Fruit fly (Drosophila melanogaster) whole organism, embryonic: ENCODE data around the gene Rcd5.
A peak's percentile ranks its signal among the peaks of the same experiment; 100 is the strongest.

Experiments
- Abd-B ChIP-seq: fragments of 200-800 bp; sonication (Bioruptor generic); optimal IDR thresholded peaks from 2 replicates; lab custom pipeline; 2018; ENCODE audit warnings: missing biosample characterization, mild to moderate bottlenecking, missing genetic modification characterization, moderate library complexity
- Aef1 ChIP-seq: fragments of 200-800 bp; sonication (Bioruptor generic); IDR thresholded peaks from 3 replicates; pipeline ENCODE4 v1.3.6; 2022; ENCODE audit warnings: missing biosample characterization, missing genetic modification characterization
- Bteb2 ChIP-seq: fragments of 200-800 bp; sonication (Bioruptor generic); optimal IDR thresholded peaks from 2 replicates; lab custom pipeline; 2016; ENCODE audit warnings: missing biosample characterization, missing genetic modification characterization
- CG10147 ChIP-seq: fragments of 200-800 bp; sonication (Bioruptor generic); optimal IDR thresholded peaks from 2 replicates; lab custom pipeline; 2019; ENCODE audit warnings: missing biosample characterization, mild to moderate bottlenecking, missing genetic modification characterization, moderate library complexity
- CG11696 ChIP-seq: fragments of 200-800 bp; sonication (Bioruptor generic); IDR thresholded peaks from 2 replicates; pipeline ENCODE4 v1.3.6; 2022; ENCODE audit warnings: missing biosample characterization, missing genetic modification characterization
- CG12236 ChIP-seq: fragments of 200-800 bp; sonication (Bioruptor generic); optimal IDR thresholded peaks from 2 replicates; lab custom pipeline; 2016; ENCODE audit warnings: missing biosample characterization, missing genetic modification characterization
- CG17612 ChIP-seq: fragments of 200-800 bp; sonication (Bioruptor generic); IDR thresholded peaks from 2 replicates; pipeline ENCODE4 v1.3.6; 2022; ENCODE audit warnings: missing biosample characterization, missing genetic modification characterization
- CG18476 ChIP-seq: fragments of 200-800 bp; sonication (Bioruptor generic); optimal IDR thresholded peaks from 2 replicates; lab custom pipeline; 2016; ENCODE audit warnings: missing biosample characterization, mild to moderate bottlenecking, missing genetic modification characterization
- CG32767 ChIP-seq: fragments of 200-800 bp; sonication (Bioruptor generic); IDR thresholded peaks from 2 replicates; pipeline ENCODE4 v1.3.6; 2022; ENCODE audit warnings: missing biosample characterization, missing genetic modification characterization
- CG42726 ChIP-seq: fragments of 200-800 bp; sonication (Bioruptor generic); IDR thresholded peaks from 2 replicates; pipeline ENCODE4 v1.3.6; 2022; ENCODE audit warnings: missing biosample characterization, missing genetic modification characterization; ENCODE audit not compliant: partially characterized antibody
- CG43689 ChIP-seq: fragments of 200-800 bp; sonication (Bioruptor generic); IDR thresholded peaks from 2 replicates; pipeline ENCODE4 v1.3.6; 2022; ENCODE audit warnings: missing biosample characterization, missing genetic modification characterization
- CG4424 ChIP-seq: fragments of 200-800 bp; sonication (Bioruptor generic); optimal IDR thresholded peaks from 3 replicates; lab custom pipeline; 2016; ENCODE audit warnings: missing biosample characterization, missing genetic modification characterization
- CG6175 ChIP-seq: fragments of 200-800 bp; sonication (Bioruptor generic); IDR thresholded peaks from 3 replicates; pipeline ENCODE4 v1.3.6; 2022; ENCODE audit warnings: missing biosample characterization, missing genetic modification characterization
- CG7928 ChIP-seq: fragments of 200-800 bp; sonication (Bioruptor generic); optimal IDR thresholded peaks from 2 replicates; lab custom pipeline; 2017; ENCODE audit warnings: missing biosample characterization, mild to moderate bottlenecking, missing genetic modification characterization
- CG8944 ChIP-seq: fragments of 200-800 bp; sonication (Bioruptor generic); optimal IDR thresholded peaks from 3 replicates; lab custom pipeline; 2016; ENCODE audit warnings: missing biosample characterization, missing genetic modification characterization
- D19A ChIP-seq: fragments of 200-800 bp; optimal IDR thresholded peaks from 3 replicates; lab custom pipeline; 2019; ENCODE audit warnings: missing biosample characterization, mild to moderate bottlenecking, missing genetic modification characterization, moderate library complexity
- Deaf1 ChIP-seq: fragments of 200-800 bp; optimal IDR thresholded peaks from 3 replicates; lab custom pipeline; 2019; ENCODE audit warnings: missing biosample characterization, mild to moderate bottlenecking, missing genetic modification characterization, moderate library complexity
- Ets97D ChIP-seq: fragments of 200-800 bp; sonication (Bioruptor generic); optimal IDR thresholded peaks from 3 replicates; lab custom pipeline; 2016; ENCODE audit warnings: missing biosample characterization, missing genetic modification characterization
- Fer2 ChIP-seq: fragments of 200-800 bp; sonication (Bioruptor generic); optimal IDR thresholded peaks from 2 replicates; lab custom pipeline; 2018; ENCODE audit warnings: missing biosample characterization, mild to moderate bottlenecking, missing genetic modification characterization, moderate library complexity
- Hand ChIP-seq: fragments of 200-800 bp; sonication (Bioruptor generic); optimal IDR thresholded peaks from 2 replicates; lab custom pipeline; 2017; ENCODE audit warnings: mild to moderate bottlenecking, missing biosample characterization, missing genetic modification reagents, missing genetic modification characterization
- Hey ChIP-seq: fragments of 200-800 bp; sonication (Bioruptor generic); optimal IDR thresholded peaks from 3 replicates; lab custom pipeline; 2018; ENCODE audit warnings: missing biosample characterization, mild to moderate bottlenecking, missing genetic modification characterization
- Hr39 ChIP-seq: fragments of >200 bp; optimal IDR thresholded peaks from 2 replicates; lab custom pipeline; 2017
- Hr78 ChIP-seq, 2 experiments: fragments of 200-800 bp in 1 of 2; fragments of >200 bp in 1 of 2; sonication (Bioruptor generic) in 1 of 2; optimal IDR thresholded peaks; 2 replicates each; lab custom pipeline; 2017 to 2019; ENCODE audit warnings: missing biosample characterization in 2 of 2, missing genetic modification characterization in 2 of 2, mild to moderate bottlenecking in 1 of 2, moderate library complexity in 1 of 2
- Max ChIP-seq: fragments of 200-800 bp; sonication (Bioruptor generic); optimal IDR thresholded peaks from 2 replicates; lab custom pipeline; 2016; ENCODE audit warnings: missing biosample characterization, mild to moderate bottlenecking, missing genetic modification characterization
- NC2α ChIP-seq: fragments of 200-800 bp; sonication (Bioruptor generic); optimal IDR thresholded peaks from 2 replicates; lab custom pipeline; 2016; ENCODE audit warnings: missing biosample characterization, missing genetic modification characterization
- Nf-YC ChIP-seq: fragments of 200-800 bp; optimal IDR thresholded peaks from 3 replicates; lab custom pipeline; 2019; ENCODE audit warnings: missing biosample characterization, mild to moderate bottlenecking, missing genetic modification characterization, moderate library complexity
- Ptx1 ChIP-seq: fragments of 200-800 bp; sonication (Bioruptor generic); IDR thresholded peaks from 2 replicates; pipeline ENCODE4 v1.3.6; 2022; ENCODE audit warnings: missing biosample characterization, missing genetic modification characterization
- Scr ChIP-seq: fragments of 200-800 bp; sonication (Bioruptor generic); IDR thresholded peaks from 2 replicates; pipeline ENCODE4 v1.3.6; 2022; ENCODE audit warnings: missing biosample characterization, missing genetic modification characterization; ENCODE audit not compliant: partially characterized antibody
- Tbp ChIP-seq: fragments of >200 bp; optimal IDR thresholded peaks from 2 replicates; lab custom pipeline; 2018; ENCODE audit warnings: missing biosample characterization, missing genetic modification characterization
- abd-A ChIP-seq: fragments of 200-800 bp; sonication (Bioruptor generic); optimal IDR thresholded peaks from 3 replicates; lab custom pipeline; 2019; ENCODE audit warnings: missing biosample characterization, mild to moderate bottlenecking, missing genetic modification characterization, moderate library complexity
- amos ChIP-seq: fragments of 200-800 bp; sonication (Bioruptor generic); IDR thresholded peaks from 2 replicates; pipeline ENCODE4 v1.3.6; 2022; ENCODE audit warnings: missing biosample characterization, missing genetic modification characterization; ENCODE audit not compliant: partially characterized antibody
- ash1 ChIP-seq: fragments of 200-800 bp; sonication (Bioruptor generic); optimal IDR thresholded peaks from 2 replicates; lab custom pipeline; 2018; ENCODE audit warnings: missing biosample characterization, mild to moderate bottlenecking, missing genetic modification characterization
- gro ChIP-seq: fragments of 200-800 bp; sonication (Bioruptor generic); optimal IDR thresholded peaks from 2 replicates; lab custom pipeline; 2016; ENCODE audit warnings: missing biosample characterization, missing genetic modification characterization
- ind ChIP-seq: fragments of 200-800 bp; sonication (Bioruptor generic); optimal IDR thresholded peaks from 3 replicates; lab custom pipeline; 2016; ENCODE audit warnings: missing biosample characterization, missing genetic modification characterization
- insv ChIP-seq, 2 experiments: fragments of 200-800 bp; sonication (Bioruptor generic); optimal IDR thresholded peaks; 3 replicates each; lab custom pipeline; 2016 to 2018; ENCODE audit warnings: missing biosample characterization in 2 of 2, missing genetic modification characterization in 2 of 2
- klu ChIP-seq: fragments of 200-800 bp; sonication (Bioruptor generic); IDR thresholded peaks from 2 replicates; pipeline ENCODE4 v1.3.6; 2022; ENCODE audit warnings: missing biosample characterization, missing genetic modification characterization
- lov ChIP-seq, 2 experiments: fragments of 200-800 bp in 1 of 2; fragments of >200 bp in 1 of 2; sonication (Bioruptor generic) in 1 of 2; IDR thresholded peaks in 1 of 2; optimal IDR thresholded peaks in 1 of 2; 2 replicates in 1 of 2; 3 replicates in 1 of 2; pipeline versions ENCODE4 v1.3.6 to Lab custom; 2017 to 2022; ENCODE audit warnings: missing biosample characterization in 1 of 2, missing genetic modification characterization in 1 of 2
- odd ChIP-seq: fragments of 200-800 bp; sonication (Bioruptor generic); optimal IDR thresholded peaks from 2 replicates; lab custom pipeline; 2017; ENCODE audit warnings: missing biosample characterization, mild to moderate bottlenecking, missing genetic modification characterization
- pb ChIP-seq: fragments of 200-800 bp; sonication (Bioruptor generic); optimal IDR thresholded peaks from 3 replicates; lab custom pipeline; 2016; ENCODE audit warnings: missing biosample characterization, missing genetic modification characterization
- psq ChIP-seq: fragments of 200-800 bp; sonication (Bioruptor generic); optimal IDR thresholded peaks from 2 replicates; lab custom pipeline; 2017; ENCODE audit warnings: missing biosample characterization, missing genetic modification characterization
- rib ChIP-seq: fragments of 200-800 bp; sonication (Bioruptor generic); IDR thresholded peaks from 2 replicates; pipeline ENCODE4 v1.3.6; 2022; ENCODE audit warnings: missing biosample characterization, missing genetic modification characterization
- sisA ChIP-seq: fragments of 200-800 bp; sonication (Bioruptor generic); IDR thresholded peaks from 2 replicates; pipeline ENCODE4 v1.3.6; 2022; ENCODE audit warnings: missing biosample characterization, missing genetic modification characterization
- slou ChIP-seq: fragments of 200-800 bp; sonication (Bioruptor generic); optimal IDR thresholded peaks from 3 replicates; lab custom pipeline; 2016; ENCODE audit warnings: missing biosample characterization, missing genetic modification characterization
- toy ChIP-seq: fragments of 200-800 bp; sonication (Bioruptor generic); IDR thresholded peaks from 2 replicates; pipeline ENCODE4 v1.3.6; 2022; ENCODE audit warnings: missing biosample characterization, missing genetic modification characterization
- trh ChIP-seq: fragments of 200-800 bp; sonication (Bioruptor generic); optimal IDR thresholded peaks from 2 replicates; lab custom pipeline; 2016; ENCODE audit warnings: missing biosample characterization, missing genetic modification characterization
- unpg ChIP-seq: fragments of 200-800 bp; sonication (Bioruptor generic); optimal IDR thresholded peaks from 3 replicates; lab custom pipeline; 2018; ENCODE audit warnings: missing biosample characterization, mild to moderate bottlenecking, missing genetic modification characterization, moderate library complexity
- yki ChIP-seq: fragments of >200 bp; optimal IDR thresholded peaks from 3 replicates; lab custom pipeline; 2018

Rcd5 gene

DNA sequence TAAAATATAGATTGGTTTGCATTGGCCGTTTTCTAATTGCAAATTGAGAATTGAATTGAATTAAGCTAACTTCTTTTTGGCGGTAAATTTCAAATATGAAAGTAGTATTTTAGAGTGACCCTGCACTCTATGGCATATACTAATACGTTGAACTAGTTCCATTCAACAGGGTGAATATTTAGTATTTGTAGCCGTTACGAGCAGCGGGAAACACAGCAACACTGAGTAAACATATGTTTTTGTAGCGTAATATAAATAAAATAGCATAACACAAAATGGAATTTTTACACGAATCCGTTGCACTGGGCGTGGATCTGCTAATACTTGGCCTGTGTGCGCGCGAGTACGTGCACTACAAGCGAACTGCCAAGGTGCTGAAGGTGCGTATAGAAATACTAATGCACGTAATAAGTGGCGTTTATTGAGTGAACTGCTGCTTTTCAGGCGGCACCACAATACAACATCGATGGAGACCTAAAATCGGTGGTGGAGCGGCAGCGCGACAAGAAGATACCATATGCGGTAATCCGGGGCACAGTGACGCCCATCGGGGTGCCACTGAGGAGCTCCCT, 19.0 kb upstream of the Rcd5 start, which contains the start of gene Mul1 (continued):
- TF ChIP-seq Hr39 (lab: Kevin White, UChicago) (no peak), yki (lab: Kevin White, UChicago) (no peak), sisA (GFP tag; lab: Robert Waterston, UW) (no peak), ash1 (GFP tag; lab: Kevin White, UChicago) (no peak), CG6175 (GFP tag; lab: Robert Waterston, UW) (no peak), trh (no peak), odd (GFP tag; lab: Kevin White, UChicago) (no peak), insv (GFP tag; optimal IDR thresholded peaks at IDR 0.05; lab: Kevin White, UChicago) (no peak), unpg (GFP tag; lab: Kevin White, UChicago) (no peak), Ets97D (GFP tag; lab: Kevin White, UChicago) (peak; percentile 43)

DNA sequence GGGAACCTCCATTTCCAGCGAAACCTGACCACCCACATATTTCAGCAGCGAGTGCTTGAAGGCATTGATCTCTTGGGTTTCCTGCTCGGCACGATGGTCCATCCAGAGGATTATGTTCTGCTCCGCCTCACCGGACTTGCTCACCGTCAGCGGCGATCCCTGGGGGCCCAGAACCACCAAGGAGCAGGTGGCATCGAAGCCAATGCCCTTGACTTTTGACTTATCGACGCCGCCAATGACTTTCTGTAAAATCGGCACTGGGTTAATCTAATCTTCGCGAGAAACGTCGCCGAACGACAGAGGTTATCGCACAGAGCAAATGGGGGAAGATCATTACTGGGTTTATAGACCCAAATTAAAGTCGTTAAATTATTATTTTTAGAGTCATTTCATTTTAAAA, 15.9 kb upstream of the Rcd5 start:
- TF ChIP-seq CG11696 (GFP tag; lab: Robert Waterston, UW): 0 out of 2 replicates have a peak, but pooled peaks have one; percentile 7
- TF ChIP-seq CG8944: no peak
- no peak for TF ChIP-seq psq
- TF ChIP-seq klu (GFP tag; lab: Robert Waterston, UW): no peak
- no peak for TF ChIP-seq Abd-B
- TF ChIP-seq pb (GFP tag; lab: Kevin White, UChicago): no peak
- peak in 1 of 2 experiments; percentile 13 for TF ChIP-seq Hr78 (GFP tag; optimal IDR thresholded peaks at IDR 0.05; lab: Kevin White, UChicago)
- TF ChIP-seq, all 482 proteins: peak for 2

DNA sequence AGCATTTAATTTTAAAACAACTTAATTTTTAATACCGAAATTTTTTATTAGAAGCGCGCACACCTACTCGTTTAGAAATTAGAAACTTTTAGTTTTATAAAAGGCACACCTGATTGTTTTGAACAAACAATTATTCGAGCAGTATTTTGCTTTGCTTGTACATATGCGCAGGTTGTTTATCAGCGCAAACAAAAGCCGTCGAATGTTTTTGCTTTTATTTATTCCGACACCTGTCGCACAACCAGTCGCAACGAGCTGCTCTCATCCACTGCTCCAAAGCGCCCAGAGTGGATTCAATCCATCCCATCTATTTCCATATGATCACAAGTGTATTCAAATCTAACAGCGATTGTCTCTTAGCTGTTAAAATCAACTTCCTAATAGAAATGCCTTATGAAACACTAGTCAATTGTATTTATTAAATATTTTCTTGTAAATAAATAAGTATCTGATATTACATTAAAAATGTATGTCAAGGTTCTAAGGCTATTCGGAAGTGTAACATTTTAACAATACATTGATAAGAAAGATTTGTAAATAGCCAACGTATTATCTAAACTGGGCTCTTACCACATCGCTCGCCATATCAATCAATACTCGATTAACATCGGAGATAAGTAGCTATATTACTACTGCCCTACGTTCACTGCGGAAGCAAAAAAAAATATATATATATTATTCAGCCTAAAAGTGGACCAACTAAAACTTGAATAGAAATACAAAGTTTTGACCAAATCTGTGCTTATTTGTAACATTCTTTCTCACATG, 14.4 kb upstream of the Rcd5 start, which contains the start of gene CG11594:
Gene CG11594 (minus strand): TSS at position 274 of the 768 bp plus-strand sequence.
- TF ChIP-seq Aef1 (GFP tag; lab: Robert Waterston, UW) (no peak), lov (optimal IDR thresholded peaks at IDR 0.05; lab: Kevin White, UChicago) (no peak), lov (GFP tag; IDR thresholded peaks at IDR 0.05; lab: Robert Waterston, UW) (no peak), CG32767 (no peak), Hey (no peak), D19A (no peak), CG4424 (no peak), NC2α (GFP tag; lab: Kevin White, UChicago) (no peak), CG10147 (GFP tag; lab: Kevin White, UChicago) (no peak), Nf-YC (tag; lab: Kevin White, UChicago) (no peak), Ptx1 (GFP tag; lab: Robert Waterston, UW) (no peak), toy (GFP tag; lab: Robert Waterston, UW) (no peak), Max (GFP tag; lab: Kevin White, UChicago) (no peak), Deaf1 (no peak), Hand (GFP tag; lab: Kevin White, UChicago) (no peak), CG42726 (no peak), amos (GFP tag; lab: Robert Waterston, UW) (peak; percentile 4; the same call in 1 of the 2 replicates), CG17612 (GFP tag; lab: Robert Waterston, UW) (no peak), abd-A (tag; lab: Kevin White, UChicago) (no peak), CG18476 (GFP tag; lab: Kevin White, UChicago) (no peak), CG12236 (GFP tag; lab: Kevin White, UChicago) (no peak), Bteb2 (peak; percentile 8), gro (GFP tag; lab: Kevin White, UChicago) (no peak), rib (no peak), ind (GFP tag; lab: Kevin White, UChicago) (no peak), Scr (no peak), Fer2 (tag; lab: Kevin White, UChicago) (peak; percentile 9), slou (GFP tag; lab: Kevin White, UChicago) (no peak), CG43689 (GFP tag; lab: Robert Waterston, UW) (peak; percentile 36; the same call in 1 of the 2 replicates), CG7928 (no peak), Tbp (GFP tag; lab: Kevin White, UChicago) (no peak)
